Fruit fly (Drosophila melanogaster) whole organism, embryonic: Measurements from ENCODE around the gene Antp.

Experiments used
- Blimp-1 ChIP-seq: fragments of 200-800 bp; sonication (Bioruptor generic); optimal IDR thresholded peaks from 3 replicates; lab custom pipeline; 2018; ENCODE audit warnings: missing biosample characterization, missing genetic modification characterization, mild to moderate bottlenecking, moderate library complexity, missing genetic modification reagents
- CG2199 ChIP-seq: fragments of 200-800 bp; sonication (Bioruptor generic); IDR thresholded peaks from 3 replicates; pipeline ENCODE4 v1.3.6; 2022; ENCODE audit warnings: missing biosample characterization, missing genetic modification characterization
- CG7271 ChIP-seq: fragments of 200-800 bp; sonication (Bioruptor generic); optimal IDR thresholded peaks from 2 replicates; lab custom pipeline; 2018; ENCODE audit warnings: missing biosample characterization, mild to moderate bottlenecking, missing genetic modification characterization, moderate library complexity
- CG9727 ChIP-seq: fragments of 200-800 bp; sonication (Bioruptor generic); optimal IDR thresholded peaks from 3 replicates; lab custom pipeline; 2017; ENCODE audit warnings: missing biosample characterization, mild to moderate bottlenecking, missing genetic modification characterization
- Drgx ChIP-seq: fragments of 200-800 bp; sonication (Bioruptor generic); IDR thresholded peaks from 2 replicates; pipeline ENCODE4 v1.3.6; 2022; ENCODE audit warnings: missing biosample characterization, missing genetic modification characterization
- Lpt ChIP-seq: fragments of >200 bp; optimal IDR thresholded peaks from 2 replicates; lab custom pipeline; 2018; ENCODE audit warnings: missing biosample characterization, missing genetic modification characterization
- Sin3A ChIP-seq: fragments of >200 bp; optimal IDR thresholded peaks from 2 replicates; lab custom pipeline; 2018
- Stat92E ChIP-seq, 3 experiments: fragments of >200 bp in 2 of 3; fragments of 200-800 bp in 1 of 3; sonication (Bioruptor generic) in 1 of 3; optimal IDR thresholded peaks; 2 replicates each; lab custom pipeline; 2017 to 2019; ENCODE audit warnings: missing biosample characterization in 3 of 3, missing genetic modification characterization in 3 of 3, mild to moderate bottlenecking in 1 of 3, moderate library complexity in 1 of 3
- caup ChIP-seq: fragments of 200-800 bp; sonication (Bioruptor generic); optimal IDR thresholded peaks from 3 replicates; lab custom pipeline; 2017; ENCODE audit warnings: missing biosample characterization, mild to moderate bottlenecking, missing genetic modification characterization, moderate library complexity; ENCODE audit not compliant: severe bottlenecking
- chm ChIP-seq: fragments of 200-800 bp; sonication (Bioruptor generic); IDR thresholded peaks from 2 replicates; pipeline ENCODE4 v1.3.6; 2022; ENCODE audit warnings: missing biosample characterization, missing genetic modification characterization
- inv ChIP-seq: fragments of 200-800 bp; sonication (Bioruptor generic); IDR thresholded peaks from 2 replicates; pipeline ENCODE4 v1.3.6; 2022; ENCODE audit warnings: missing biosample characterization, missing genetic modification characterization; ENCODE audit not compliant: partially characterized antibody
- oc ChIP-seq: fragments of 200-800 bp; sonication (Bioruptor generic); optimal IDR thresholded peaks from 2 replicates; lab custom pipeline; 2018; ENCODE audit warnings: missing biosample characterization, mild to moderate bottlenecking, missing genetic modification characterization, moderate library complexity
- p53 ChIP-seq: fragments of 200-800 bp; sonication (Bioruptor generic); optimal IDR thresholded peaks from 2 replicates; lab custom pipeline; 2016; ENCODE audit warnings: missing biosample characterization, missing genetic modification characterization

DNA sequence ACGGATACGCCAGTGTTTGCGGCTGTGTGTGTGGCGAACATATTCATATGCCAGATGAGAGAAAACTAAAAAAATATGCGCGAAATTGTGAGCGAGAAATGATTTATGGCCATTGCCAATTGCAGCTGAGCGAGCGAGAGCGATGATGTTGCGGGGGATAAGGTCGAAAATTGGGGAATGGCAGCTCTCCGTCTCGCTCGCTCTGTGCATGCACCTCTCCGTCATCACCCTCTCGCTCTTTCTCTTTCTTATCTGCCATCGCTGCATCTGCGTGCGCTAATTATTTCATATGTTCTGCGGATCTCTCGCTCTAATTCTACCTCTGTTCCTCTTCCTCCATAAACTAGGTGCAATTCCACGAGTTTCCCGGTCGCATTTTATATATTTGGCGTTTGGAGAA, 68.6 kb downstream of the Antp start:
- TF ChIP-seq CG2199 (GFP tag; lab: Robert Waterston, UW) (no peak), inv (no peak), CG7271 (tag; lab: Kevin White, UChicago) (no peak), Lpt (GFP tag; lab: Kevin White, UChicago) (no peak), Blimp-1 (GFP tag; lab: Kevin White, UChicago) (no peak), p53 (GFP tag; lab: Kevin White, UChicago) (no peak), Sin3A (lab: Kevin White, UChicago) (no peak), CG9727 (no peak), Drgx (GFP tag; lab: Robert Waterston, UW) (no peak), chm (GFP tag; lab: Robert Waterston, UW) (no peak), oc (no peak), Stat92E (GFP tag; optimal IDR thresholded peaks at IDR 0.05; lab: Kevin White, UChicago) (no peak), caup (GFP tag; lab: Kevin White, UChicago) (no peak)
